Fruit fly (Drosophila melanogaster): ENCODE results near the gene CG17261.

The CG17261 gene

DNA sequence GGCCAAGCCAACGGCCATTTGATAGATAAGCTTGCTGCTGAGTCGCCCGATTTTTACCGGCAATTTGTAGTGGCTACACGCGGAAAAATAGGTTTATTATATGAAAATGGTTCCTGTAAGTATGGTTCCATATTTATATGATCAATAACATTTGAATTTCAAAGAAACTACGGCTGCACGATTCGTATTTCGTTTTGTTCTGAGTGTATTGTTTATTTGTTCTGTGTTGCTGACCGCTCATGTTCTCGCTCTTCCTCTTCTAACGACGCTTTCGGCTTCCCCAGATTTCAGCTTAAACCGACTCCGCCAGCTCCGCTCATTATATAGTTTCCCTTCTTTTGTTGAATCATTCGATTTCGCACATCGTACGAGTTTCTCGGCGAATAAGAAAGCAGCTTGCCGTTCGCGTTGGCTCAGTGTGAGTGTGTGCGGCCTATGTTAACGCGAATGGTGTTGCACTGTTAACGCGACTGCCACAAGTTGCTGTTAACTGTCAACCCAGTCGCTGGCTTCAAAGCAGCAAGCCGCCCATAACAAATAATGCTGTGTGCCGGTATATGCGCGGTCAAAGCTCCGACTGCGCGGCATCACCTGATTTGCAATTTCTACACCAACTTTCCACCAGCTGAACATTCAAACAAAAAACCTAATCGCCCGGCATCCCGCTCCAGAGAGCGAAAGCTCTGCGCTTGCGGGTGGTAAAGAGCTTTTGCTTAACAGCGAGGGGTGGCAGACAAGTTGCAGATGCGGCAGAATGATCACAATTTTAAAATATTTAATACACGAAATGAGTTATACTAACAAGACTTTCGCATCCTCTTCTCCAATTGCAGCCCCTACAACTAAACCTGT is 16.6 kb downstream of the CG17261 start (continued):
- TF ChIP-seq gsb (GFP tag; IDR thresholded peaks at IDR 0.05) (no peak), schlank (tag; optimal IDR thresholded peaks at IDR 0.05) (no peak), CG6683 (GFP tag; optimal IDR thresholded peaks at IDR 0.05) (no peak), pzg (GFP tag; optimal IDR thresholded peaks at IDR 0.05) (no peak), Chrac-16 (GFP tag; optimal IDR thresholded peaks at IDR 0.05) (no peak), zen2 (GFP tag; IDR thresholded peaks at IDR 0.05; ENCODE audit: partially characterized antibody) (no peak), CG1024 (GFP tag; IDR thresholded peaks at IDR 0.05) (no peak), CG15696 (tag; optimal IDR thresholded peaks at IDR 0.05) (no peak), br (optimal IDR thresholded peaks at IDR 0.05) (no peak), rib (GFP tag; IDR thresholded peaks at IDR 0.05) (peak; percentile 16; the same call in 1 of the 2 replicates), PHDP (tag; optimal IDR thresholded peaks at IDR 0.05) (no peak), CG2875 (GFP tag; optimal IDR thresholded peaks at IDR 0.05) (no peak), gro (GFP tag; optimal IDR thresholded peaks at IDR 0.05) (peak; percentile 50), NC2α (GFP tag; optimal IDR thresholded peaks at IDR 0.05) (no peak), pita (GFP tag; optimal IDR thresholded peaks at IDR 0.05) (no peak), CG14014 (GFP tag; IDR thresholded peaks at IDR 0.05) (no peak), CoRest (tag; optimal IDR thresholded peaks at IDR 0.05) (peak; percentile 21), fru (optimal IDR thresholded peaks at IDR 0.05) (no peak), Camta (GFP tag; optimal IDR thresholded peaks at IDR 0.05) (peak; percentile 22), H15 (GFP tag; IDR thresholded peaks at IDR 0.05) (no peak; the same call in 2 of the 3 replicates), CG11093 (GFP tag; IDR thresholded peaks at IDR 0.05) (no peak), dmrt11E (tag; optimal IDR thresholded peaks at IDR 0.05) (no peak), Ets65A (GFP tag) (no peak), CG13775 (GFP tag; optimal IDR thresholded peaks at IDR 0.05) (peak; percentile 28), Elba2 (GFP tag; optimal IDR thresholded peaks at IDR 0.05) (no peak), Bteb2 (GFP tag; optimal IDR thresholded peaks at IDR 0.05) (no peak), CG15514 (GFP tag; optimal IDR thresholded peaks at IDR 0.05) (peak; percentile 21), Fer3 (tag; optimal IDR thresholded peaks at IDR 0.05) (peak; percentile 30), CG15073 (GFP tag; optimal IDR thresholded peaks at IDR 0.05) (no peak), CG18262 (tag; optimal IDR thresholded peaks at IDR 0.05) (no peak), trem (tag; optimal IDR thresholded peaks at IDR 0.05) (no peak), tin (GFP tag; optimal IDR thresholded peaks at IDR 0.05) (no peak), Fer2 (tag; optimal IDR thresholded peaks at IDR 0.05) (no peak), tll (GFP tag; optimal IDR thresholded peaks at IDR 0.05) (no peak), CG31365 (tag; optimal IDR thresholded peaks at IDR 0.05) (no peak), CG9215 (GFP tag; IDR thresholded peaks at IDR 0.05) (peak; percentile 44), ham (GFP tag; IDR thresholded peaks at IDR 0.05) (no peak), gcm2 (GFP tag; optimal IDR thresholded peaks at IDR 0.05) (no peak), B-H2 (GFP tag; optimal IDR thresholded peaks at IDR 0.05) (no peak), bigmax (GFP tag; optimal IDR thresholded peaks at IDR 0.05) (no peak), CTCF (GFP tag; optimal IDR thresholded peaks at IDR 0.05) (no peak), pb (GFP tag; optimal IDR thresholded peaks at IDR 0.05) (no peak), CG1603 (tag; optimal IDR thresholded peaks at IDR 0.05) (no peak), Vsx1 (GFP tag; optimal IDR thresholded peaks at IDR 0.05) (no peak), ase (GFP tag; IDR thresholded peaks at IDR 0.05) (no peak), onecut (GFP tag; IDR thresholded peaks at IDR 0.05) (no peak), gt (GFP tag; IDR thresholded peaks at IDR 0.05) (no peak), cg (GFP tag; optimal IDR thresholded peaks at IDR 0.05) (no peak), CG3726 (GFP tag; IDR thresholded peaks at IDR 0.05) (no peak), CG2889 (GFP tag; IDR thresholded peaks at IDR 0.05) (no peak), CG10462 (GFP tag; optimal IDR thresholded peaks at IDR 0.05) (no peak)
